Worm (Caenorhabditis elegans) whole organism, L1 larva: ENCODE data around the gene twk-42.
A peak's percentile ranks its signal among the peaks of the same experiment; 100 is the strongest.

Experiments
- alr-1 ChIP-seq: fragments of 200-800 bp; sonication (Bioruptor generic); optimal IDR thresholded peaks from 2 replicates; lab custom pipeline; 2018; ENCODE audit warnings: borderline replicate concordance, mild to moderate bottlenecking, missing genetic modification characterization, missing compliant biosample characterization
- efl-1 ChIP-seq, 4 experiments: fragments of 150-350 bp; optimal IDR thresholded peaks in 3 of 4; peaks in 1 of 4; 1 replicate in 1 of 4; 2 replicates in 3 of 4; lab custom pipeline; 2014; ENCODE audit warnings: missing biosample characterization in 2 of 4, missing genetic modification characterization in 2 of 4, missing genetic modification reagents in 2 of 4
- efl-3 ChIP-seq: fragments of 200-800 bp; sonication (Bioruptor generic); optimal IDR thresholded peaks from 2 replicates; lab custom pipeline; 2018; ENCODE audit warnings: mild to moderate bottlenecking, missing genetic modification characterization, missing compliant biosample characterization
- egl-13 ChIP-seq: sonication (generic microtip); optimal IDR thresholded peaks from 2 replicates; lab custom pipeline; 2016; ENCODE audit warnings: missing genotype, missing genetic modification reagents, missing genetic modification characterization, missing compliant biosample characterization
- ets-5 ChIP-seq: fragments of 200-800 bp; sonication (Bioruptor generic); IDR thresholded peaks from 2 replicates; pipeline ENCODE4 v1.3.6; 2022; ENCODE audit warnings: missing genetic modification characterization, missing compliant biosample characterization
- hpl-2 ChIP-seq: fragments of 150-350 bp; optimal IDR thresholded peaks from 2 replicates; lab custom pipeline; 2014; ENCODE audit warnings: missing biosample characterization, missing genetic modification reagents, missing genetic modification characterization
- irx-1 ChIP-seq: sonication (generic microtip); optimal IDR thresholded peaks from 2 replicates; lab custom pipeline; 2016; ENCODE audit warnings: missing genetic modification characterization, missing compliant biosample characterization
- isw-1 ChIP-seq: fragments of 200-800 bp; sonication (Bioruptor generic); IDR thresholded peaks from 2 replicates; pipeline ENCODE4 v1.3.6; 2022; ENCODE audit warnings: missing genetic modification characterization, missing compliant biosample characterization
- jun-1 ChIP-seq: fragments of 150-350 bp; optimal IDR thresholded peaks from 2 replicates; lab custom pipeline; 2014; ENCODE audit warnings: missing biosample characterization, missing genetic modification reagents, missing genetic modification characterization
- lsy-2 ChIP-seq, 2 experiments: fragments of 150-350 bp; optimal IDR thresholded peaks; 2 replicates each; lab custom pipeline; 2014; ENCODE audit warnings: missing biosample characterization in 2 of 2, missing genetic modification characterization in 2 of 2
- mep-1 ChIP-seq: fragments of 150-350 bp; optimal IDR thresholded peaks from 2 replicates; lab custom pipeline; 2014; ENCODE audit warnings: missing biosample characterization, missing genetic modification characterization
- nhr-12 ChIP-seq: sonication (generic microtip); optimal IDR thresholded peaks from 2 replicates; lab custom pipeline; 2017; ENCODE audit warnings: missing biosample characterization, missing genetic modification characterization
- nhr-237 ChIP-seq: fragments of 150-350 bp; optimal IDR thresholded peaks from 2 replicates; lab custom pipeline; 2014; ENCODE audit warnings: missing biosample characterization, missing genetic modification characterization
- nhr-47 ChIP-seq: sonication (generic microtip); optimal IDR thresholded peaks from 2 replicates; lab custom pipeline; 2016; ENCODE audit warnings: mild to moderate bottlenecking, missing genetic modification characterization, moderate library complexity, missing compliant biosample characterization
- pqm-1 ChIP-seq: sonication (generic microtip); optimal IDR thresholded peaks from 3 replicates; lab custom pipeline; 2017; ENCODE audit warnings: missing biosample characterization, missing genetic modification characterization
- skn-1 ChIP-seq: fragments of 150-350 bp; optimal IDR thresholded peaks from 2 replicates; lab custom pipeline; 2014; ENCODE audit warnings: missing biosample characterization, missing genetic modification characterization
- sptf-1 ChIP-seq: fragments of 150-350 bp; optimal IDR thresholded peaks from 2 replicates; lab custom pipeline; 2014; ENCODE audit warnings: missing biosample characterization, missing genetic modification characterization
- swsn-7 ChIP-seq: sonication (generic microtip); optimal IDR thresholded peaks from 2 replicates; lab custom pipeline; 2016; ENCODE audit warnings: missing genetic modification characterization, missing compliant biosample characterization
- xbp-1 ChIP-seq: sonication (generic microtip); optimal IDR thresholded peaks from 2 replicates; lab custom pipeline; 2016; ENCODE audit warnings: missing genetic modification characterization, missing compliant biosample characterization

The twk-42 gene

DNA sequence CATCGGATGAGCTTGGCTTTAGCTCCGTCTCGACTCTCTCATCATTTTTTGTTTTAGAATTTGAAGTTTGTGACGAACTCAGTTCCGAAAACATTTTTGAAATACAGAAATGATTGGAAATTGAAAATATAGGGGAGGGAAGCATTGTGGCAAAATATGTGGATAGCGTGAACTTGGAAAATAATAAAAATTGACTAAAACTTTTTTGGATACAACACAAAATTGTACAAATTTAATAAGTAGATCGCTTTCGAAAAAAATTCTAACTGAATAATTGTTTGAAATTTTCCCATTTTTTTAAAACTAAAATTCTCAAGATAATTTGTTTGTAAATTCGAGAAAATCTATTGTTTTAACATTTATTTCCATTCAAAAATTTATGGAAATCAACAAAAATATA, 48.7 kb downstream of the twk-42 start, which contains the start of gene F59A1.15:
Gene F59A1.15, minus strand, starts transcription at position 101 of the 400 bp plus-strand sequence.
- TF ChIP-seq mep-1 (tag; lab: Kevin White, UChicago) (no peak), nhr-12 (tag; lab: Kevin White, UChicago) (no peak), skn-1 (tag; lab: Kevin White, UChicago) (no peak), isw-1 (no peak), hpl-2 (GFP tag; lab: Kevin White, UChicago) (no peak), efl-3 (no peak), alr-1 (no peak), egl-13 (tag; lab: Kevin White, UChicago) (no peak), lsy-2 (tag; optimal IDR thresholded peaks at IDR 0.05; lab: Kevin White, UChicago) (no peak), pqm-1 (tag; lab: Kevin White, UChicago) (no peak), nhr-237 (tag; lab: Kevin White, UChicago) (no peak), xbp-1 (no peak), nhr-47 (no peak), sptf-1 (no peak), jun-1 (tag; lab: Kevin White, UChicago) (no peak), irx-1 (tag; lab: Kevin White, UChicago) (no peak), swsn-7 (tag; lab: Kevin White, UChicago) (no peak)

DNA sequence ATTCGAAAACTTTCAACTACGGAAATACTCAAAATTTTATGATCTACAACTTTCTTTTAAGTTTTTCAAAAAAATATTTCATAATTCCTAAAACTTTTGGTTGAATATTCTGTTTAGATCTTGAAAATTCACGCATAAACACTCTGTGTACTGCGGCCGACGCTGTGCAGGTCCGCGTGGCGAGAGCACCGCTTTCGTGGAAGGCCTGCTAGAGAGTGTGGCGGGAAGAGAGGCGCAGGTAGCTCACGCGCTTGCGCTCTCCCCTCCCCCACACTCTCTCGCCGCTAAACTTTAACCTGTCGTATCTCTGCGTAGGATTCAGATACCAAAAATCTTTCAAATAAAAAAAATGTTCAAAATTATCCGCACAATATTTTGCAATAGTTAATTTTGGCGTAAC, 49.1 kb downstream of the twk-42 start:
- TF ChIP-seq efl-1 (optimal IDR thresholded peaks at IDR 0.05; lab: Kevin White, UChicago) (no peak), efl-1 (GFP tag; optimal IDR thresholded peaks at IDR 0.05 in 1 of 2; lab: Kevin White, UChicago) (peak in 1 of 2 experiments; percentile 4), ets-5 (GFP tag; lab: Robert Waterston, UW) (no peak)
